Worm (Caenorhabditis elegans) whole organism, late embryonic: ENCODE data around the gene ttc-7.

Source experiments
- C08G9.2 ChIP-seq: sonication (generic microtip); optimal IDR thresholded peaks from 2 replicates; lab custom pipeline; 2016; ENCODE audit warnings: mild to moderate bottlenecking, missing genetic modification characterization, moderate library complexity, missing compliant biosample characterization
- C38D4.7 ChIP-seq: fragments of 200-800 bp; sonication (Bioruptor generic); optimal IDR thresholded peaks from 2 replicates; lab custom pipeline; 2018; ENCODE audit warnings: mild to moderate bottlenecking, missing genetic modification characterization, moderate library complexity, missing compliant biosample characterization
- F13H6.1 ChIP-seq: sonication (generic microtip); optimal IDR thresholded peaks from 2 replicates; lab custom pipeline; 2016; ENCODE audit warnings: missing genetic modification characterization, missing compliant biosample characterization
- K02D7.2 ChIP-seq: sonication (generic microtip); optimal IDR thresholded peaks from 2 replicates; lab custom pipeline; 2017; ENCODE audit warnings: mild to moderate bottlenecking, missing genetic modification characterization, missing compliant biosample characterization
- T23F11.4 ChIP-seq: fragments of 200-800 bp; sonication (Bioruptor generic); optimal IDR thresholded peaks from 2 replicates; lab custom pipeline; 2018; ENCODE audit warnings: mild to moderate bottlenecking, missing genetic modification characterization, missing compliant biosample characterization
- Y22D7AL.16 ChIP-seq: sonication (generic microtip); optimal IDR thresholded peaks from 2 replicates; lab custom pipeline; 2016; ENCODE audit warnings: missing genetic modification characterization, missing compliant biosample characterization
- ahr-1 ChIP-seq: sonication (generic microtip); optimal IDR thresholded peaks from 2 replicates; lab custom pipeline; 2016; ENCODE audit warnings: missing genetic modification characterization, missing compliant biosample characterization
- ama-1 ChIP-seq: fragments of 150-350 bp; optimal IDR thresholded peaks from 2 replicates; lab custom pipeline; 2014
- ceh-14 ChIP-seq: sonication (generic microtip); optimal IDR thresholded peaks from 2 replicates; lab custom pipeline; 2016; ENCODE audit warnings: missing genotype, missing genetic modification characterization, missing compliant biosample characterization
- ceh-2 ChIP-seq: sonication (generic microtip); optimal IDR thresholded peaks from 2 replicates; lab custom pipeline; 2016; ENCODE audit warnings: missing genotype, missing genetic modification characterization, missing compliant biosample characterization
- ceh-22 ChIP-seq: sonication (generic microtip); optimal IDR thresholded peaks from 2 replicates; lab custom pipeline; 2017; ENCODE audit warnings: missing biosample characterization, missing genetic modification characterization
- ceh-31 ChIP-seq: sonication (generic microtip); optimal IDR thresholded peaks from 2 replicates; lab custom pipeline; 2016; ENCODE audit warnings: missing genetic modification characterization, missing compliant biosample characterization
- ceh-34 ChIP-seq: sonication (generic microtip); optimal IDR thresholded peaks from 2 replicates; lab custom pipeline; 2016; ENCODE audit warnings: mild to moderate bottlenecking, missing genetic modification characterization, missing compliant biosample characterization
- ceh-45 ChIP-seq: fragments of 200-800 bp; sonication (Bioruptor generic); IDR thresholded peaks from 2 replicates; pipeline ENCODE4 v1.3.6; 2022; ENCODE audit warnings: missing genetic modification reagents, missing genetic modification characterization, missing compliant biosample characterization
- ceh-48 ChIP-seq: sonication (generic microtip); optimal IDR thresholded peaks from 2 replicates; lab custom pipeline; 2016; ENCODE audit warnings: missing genetic modification characterization, inconsistent platforms, missing compliant biosample characterization
- dve-1 ChIP-seq: sonication (generic microtip); optimal IDR thresholded peaks from 2 replicates; lab custom pipeline; 2017; ENCODE audit warnings: antibody characterized with exemption, mild to moderate bottlenecking, missing genetic modification characterization, missing compliant biosample characterization
- elt-2 ChIP-seq: sonication (generic microtip); optimal IDR thresholded peaks from 2 replicates; lab custom pipeline; 2016; ENCODE audit warnings: missing genetic modification reagents, missing genetic modification characterization, missing compliant biosample characterization
- elt-4 ChIP-seq: sonication (generic microtip); optimal IDR thresholded peaks from 2 replicates; lab custom pipeline; 2016; ENCODE audit warnings: missing genetic modification characterization, missing compliant biosample characterization
- fax-1 ChIP-seq: sonication (generic microtip); optimal IDR thresholded peaks from 2 replicates; lab custom pipeline; 2016; ENCODE audit warnings: missing genotype, missing genetic modification characterization, missing compliant biosample characterization
- fkh-6 ChIP-seq: sonication (generic microtip); optimal IDR thresholded peaks from 2 replicates; lab custom pipeline; 2016; ENCODE audit warnings: missing genetic modification characterization, missing compliant biosample characterization
- gmeb-2 ChIP-seq: sonication (generic microtip); optimal IDR thresholded peaks from 2 replicates; lab custom pipeline; 2016; ENCODE audit warnings: missing genetic modification characterization, inconsistent platforms, missing compliant biosample characterization
- hlh-13 ChIP-seq: fragments of 200-800 bp; sonication (Bioruptor generic); optimal IDR thresholded peaks from 2 replicates; lab custom pipeline; 2018; ENCODE audit warnings: mild to moderate bottlenecking, missing genetic modification characterization, missing compliant biosample characterization
- hlh-6 ChIP-seq: sonication (generic microtip); optimal IDR thresholded peaks from 2 replicates; lab custom pipeline; 2016; ENCODE audit warnings: missing genotype, missing genetic modification characterization, missing compliant biosample characterization
- lin-11 ChIP-seq: fragments of 200-800 bp; sonication (Bioruptor generic); optimal IDR thresholded peaks from 2 replicates; lab custom pipeline; 2018; ENCODE audit warnings: mild to moderate bottlenecking, missing genetic modification characterization, missing compliant biosample characterization
- madf-2 ChIP-seq: sonication (generic microtip); optimal IDR thresholded peaks from 2 replicates; lab custom pipeline; 2017; ENCODE audit warnings: missing genetic modification characterization, missing compliant biosample characterization
- mec-3 ChIP-seq: sonication (generic microtip); optimal IDR thresholded peaks from 2 replicates; lab custom pipeline; 2016; ENCODE audit warnings: borderline replicate concordance, missing genetic modification characterization, missing compliant biosample characterization
- nfya-1 ChIP-seq: sonication (generic microtip); optimal IDR thresholded peaks from 2 replicates; lab custom pipeline; 2017; ENCODE audit warnings: missing genetic modification characterization, mild to moderate bottlenecking, missing compliant biosample characterization, antibody characterized with exemption, moderate library complexity
- pat-9 ChIP-seq: fragments of 200-800 bp; sonication (Bioruptor generic); optimal IDR thresholded peaks from 2 replicates; lab custom pipeline; 2018; ENCODE audit warnings: mild to moderate bottlenecking, missing genetic modification characterization, moderate library complexity, missing compliant biosample characterization
- pax-1 ChIP-seq: fragments of 150-350 bp; optimal IDR thresholded peaks from 2 replicates; lab custom pipeline; 2014; ENCODE audit warnings: missing biosample characterization, missing genetic modification characterization
- pha-2 ChIP-seq: sonication (generic microtip); optimal IDR thresholded peaks from 2 replicates; lab custom pipeline; 2017; ENCODE audit warnings: mild to moderate bottlenecking, missing genetic modification characterization, missing compliant biosample characterization
- pha-4 ChIP-seq: fragments of 150-350 bp; optimal IDR thresholded peaks from 2 replicates; lab custom pipeline; 2018; ENCODE audit warnings: missing biosample characterization, missing genetic modification reagents, missing genetic modification characterization
- rnt-1 ChIP-seq: sonication (generic microtip); optimal IDR thresholded peaks from 2 replicates; lab custom pipeline; 2016; ENCODE audit warnings: missing genetic modification characterization, missing compliant biosample characterization
- syd-9 ChIP-seq: sonication (generic microtip); optimal IDR thresholded peaks from 2 replicates; lab custom pipeline; 2016; ENCODE audit warnings: mild to moderate bottlenecking, missing genetic modification characterization, moderate library complexity, missing compliant biosample characterization
- tbx-7 ChIP-seq: sonication (generic microtip); optimal IDR thresholded peaks from 2 replicates; lab custom pipeline; 2016; ENCODE audit warnings: missing genotype, missing genetic modification characterization, missing compliant biosample characterization
- unc-3 ChIP-seq, 2 experiments: fragments of 200-800 bp in 1 of 2; sonication (Bioruptor generic) in 1 of 2; sonication (generic microtip) in 1 of 2; conservative IDR thresholded peaks in 1 of 2; optimal IDR thresholded peaks in 1 of 2; 2 replicates each; pipeline versions ENCODE4 v1.3.6 to Lab custom; 2016 to 2022; ENCODE audit warnings: missing compliant biosample characterization in 2 of 2, missing genetic modification characterization in 2 of 2, missing genetic modification reagents in 1 of 2
- unc-42 ChIP-seq: sonication (generic microtip); optimal IDR thresholded peaks from 2 replicates; lab custom pipeline; 2016; ENCODE audit warnings: missing genotype, missing genetic modification characterization, missing compliant biosample characterization
- unc-86 ChIP-seq: sonication (generic microtip); optimal IDR thresholded peaks from 2 replicates; lab custom pipeline; 2016; ENCODE audit warnings: missing genetic modification characterization, missing compliant biosample characterization

The ttc-7 gene

ce11 chrIII:1859532-1859931 lies 697 bp upstream of the ttc-7 start, which contains the start of gene ddp-1 (continued):
- peak; percentile 81 for TF ChIP-seq unc-3 (GFP tag; conservative IDR thresholded peaks at IDR 0.05; lab: Robert Waterston, UW)
- peak; percentile 51 for TF ChIP-seq unc-3 (tag; optimal IDR thresholded peaks at IDR 0.05; lab: Kevin White, UChicago)
- TF ChIP-seq C08G9.2 (tag; lab: Kevin White, UChicago): peak; percentile 36
- TF ChIP-seq unc-42: peak; percentile 93
- TF ChIP-seq unc-86: peak; percentile 77
- TF ChIP-seq Y22D7AL.16: peak; percentile 68
- peak; percentile 82 for TF ChIP-seq gmeb-2
- TF ChIP-seq pha-4: no peak
- peak; percentile 13 for TF ChIP-seq fkh-6 (tag; lab: Kevin White, UChicago)
- no peak for TF ChIP-seq mec-3
- no peak for TF ChIP-seq elt-4
- no peak for TF ChIP-seq ama-1 (lab: Kevin White, UChicago)
- TF ChIP-seq hlh-6 (tag; lab: Kevin White, UChicago): no peak
- TF ChIP-seq pax-1 (tag; lab: Kevin White, UChicago): no peak
- TF ChIP-seq ceh-14 (tag; lab: Kevin White, UChicago): peak; percentile 94
- peak; percentile 74 for TF ChIP-seq T23F11.4
- peak; percentile 85 for TF ChIP-seq nfya-1 (tag; lab: Kevin White, UChicago)
- peak; percentile 78 for TF ChIP-seq pat-9 (tag; lab: Kevin White, UChicago)
- TF ChIP-seq lin-11 (tag; lab: Kevin White, UChicago): peak; percentile 47
- TF ChIP-seq ahr-1 (tag; lab: Kevin White, UChicago): no peak
- peak; percentile 25 for TF ChIP-seq F13H6.1 (tag; lab: Kevin White, UChicago)
- TF ChIP-seq syd-9 (tag; lab: Kevin White, UChicago): no peak
- TF ChIP-seq ceh-34 (tag; lab: Kevin White, UChicago): peak; percentile 66
- peak; percentile 58 for TF ChIP-seq pha-2
- TF ChIP-seq C38D4.7: peak; percentile 68
- TF ChIP-seq dve-1: peak; percentile 72
- peak; percentile 71; the same call in 1 of the 2 replicates for TF ChIP-seq ceh-45 (GFP tag; lab: Robert Waterston, UW)

ce11 chrIII:1876267-1876865 lies 16.1 kb downstream of the ttc-7 start:
- TF ChIP-seq ceh-48 (tag; lab: Kevin White, UChicago): peak; percentile 87
- no peak for TF ChIP-seq elt-2 (tag; lab: Kevin White, UChicago)
- no peak for TF ChIP-seq madf-2

- TF ChIP-seq rnt-1 (tag; lab: Kevin White, UChicago) (no peak), K02D7.2 (peak; percentile 5)
Measured at ce11 chrIII:1877189-1877588, 17.0 kb downstream of the ttc-7 start.

ce11 chrIII:1878065-1878464 lies 17.8 kb downstream of the ttc-7 start, which contains the start of gene smi-1:
Gene smi-1, plus strand, starts transcription at chrIII:1878365.
- no peak for TF ChIP-seq syd-9 (tag; lab: Kevin White, UChicago)
- TF ChIP-seq pax-1 (tag; lab: Kevin White, UChicago): no peak
- no peak for TF ChIP-seq pha-2
- no peak for TF ChIP-seq hlh-13
- no peak for TF ChIP-seq fax-1 (tag; lab: Kevin White, UChicago)
- no peak for TF ChIP-seq ceh-31
- no peak for TF ChIP-seq ceh-2 (tag; lab: Kevin White, UChicago)
- TF ChIP-seq madf-2: no peak
- TF ChIP-seq gmeb-2: no peak
- no peak for TF ChIP-seq ceh-22 (tag; lab: Kevin White, UChicago)
- TF ChIP-seq ceh-14 (tag; lab: Kevin White, UChicago): no peak
- TF ChIP-seq tbx-7 (tag; lab: Kevin White, UChicago): no peak
- TF ChIP-seq F13H6.1 (tag; lab: Kevin White, UChicago): no peak
- TF ChIP-seq C08G9.2 (tag; lab: Kevin White, UChicago): no peak
